Worm (Caenorhabditis elegans) whole organism, L4/young adult: Measurements from ENCODE around the gene B0403.3.
A peak's percentile ranks its signal among the peaks of the same experiment; 100 is the strongest.

Experiments used
- W03F9.2 ChIP-seq: fragments of 150-350 bp; optimal IDR thresholded peaks from 2 replicates; lab custom pipeline; 2014; ENCODE audit warnings: missing biosample characterization, missing genetic modification characterization
- dao-5 ChIP-seq: sonication (generic microtip); optimal IDR thresholded peaks from 2 replicates; lab custom pipeline; 2016; ENCODE audit warnings: missing genotype, missing genetic modification characterization, moderate library complexity, missing compliant biosample characterization
- him-1 ChIP-seq: sonication (generic microtip); optimal IDR thresholded peaks from 2 replicates; lab custom pipeline; 2016; ENCODE audit warnings: missing genotype, missing genetic modification reagents, missing genetic modification characterization, missing compliant biosample characterization

The B0403.3 gene

DNA sequence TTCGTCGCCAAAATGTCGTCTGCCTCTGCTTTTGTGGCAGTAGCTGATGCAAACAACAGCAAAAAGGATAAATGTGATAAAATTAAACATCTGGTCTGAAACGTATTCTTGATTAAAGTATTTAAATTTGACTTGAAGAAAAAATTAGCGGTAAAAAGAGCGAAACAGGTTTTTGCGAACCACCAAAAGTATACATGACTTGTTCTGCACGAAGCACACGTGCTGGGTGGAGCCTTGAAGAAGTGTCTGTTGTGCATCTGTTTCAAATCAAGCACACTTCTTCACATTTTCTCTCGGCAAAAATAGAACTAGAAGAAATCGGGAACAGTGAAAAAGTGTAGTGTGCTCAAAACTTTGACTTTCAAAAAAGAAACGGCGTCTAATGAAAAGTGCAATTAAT is at the start of gene B0403.3:
TSS of gene B0403.3 (minus strand) at position 101 of the 400 bp plus-strand sequence.
- TF ChIP-seq him-1 (tag; lab: Kevin White, UChicago) (no peak), W03F9.2 (no peak), dao-5 (tag; lab: Kevin White, UChicago) (no peak)

DNA sequence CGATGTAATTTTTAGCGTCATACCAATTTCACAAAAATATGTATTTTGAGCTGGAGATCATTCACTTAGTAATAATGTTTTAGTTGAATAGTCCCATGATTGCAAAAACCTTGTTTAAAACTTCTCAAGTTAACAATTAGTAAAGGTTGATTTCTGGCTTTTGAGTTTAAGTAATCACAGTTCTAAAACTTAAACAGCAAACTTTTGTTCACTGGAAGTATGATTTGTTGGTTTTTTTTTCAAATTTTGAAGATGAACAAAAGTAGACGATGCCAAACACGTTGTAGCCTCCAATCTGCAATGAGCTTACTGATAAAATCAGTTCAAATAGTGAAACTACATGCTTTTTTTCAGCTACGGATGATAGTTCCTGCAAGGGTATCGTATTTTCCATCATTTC is 49.5 kb upstream of the B0403.3 start, which contains the start of gene C36B7.1:
TSS of gene C36B7.1 (plus strand) at position 301 of the 400 bp plus-strand sequence.
- TF ChIP-seq W03F9.2: no peak

DNA sequence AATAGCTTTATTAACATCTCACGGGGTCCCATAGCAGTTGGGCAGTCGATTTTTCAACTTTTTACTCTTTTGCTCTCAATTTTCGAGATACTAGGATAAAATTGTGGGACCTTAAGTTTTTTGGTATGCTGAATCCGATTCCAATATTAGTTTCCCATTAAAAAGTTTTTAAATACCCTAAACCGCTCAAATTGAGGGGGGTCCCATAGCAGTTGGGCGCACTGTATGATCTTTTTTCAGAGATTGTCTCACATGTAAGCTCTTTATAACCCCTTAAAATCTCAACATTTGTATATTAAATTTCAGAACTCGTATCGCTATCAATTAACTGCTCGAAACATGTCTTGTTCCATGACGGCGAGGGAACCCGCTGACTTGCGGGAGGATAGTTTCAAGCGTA is 43.0 kb upstream of the B0403.3 start, which contains the start of gene C36B7.2:
TSS of gene C36B7.2 (plus strand) at position 301 of the 400 bp plus-strand sequence.
- TF ChIP-seq W03F9.2 (no peak), him-1 (tag; lab: Kevin White, UChicago) (no peak), dao-5 (tag; lab: Kevin White, UChicago) (no peak)

DNA sequence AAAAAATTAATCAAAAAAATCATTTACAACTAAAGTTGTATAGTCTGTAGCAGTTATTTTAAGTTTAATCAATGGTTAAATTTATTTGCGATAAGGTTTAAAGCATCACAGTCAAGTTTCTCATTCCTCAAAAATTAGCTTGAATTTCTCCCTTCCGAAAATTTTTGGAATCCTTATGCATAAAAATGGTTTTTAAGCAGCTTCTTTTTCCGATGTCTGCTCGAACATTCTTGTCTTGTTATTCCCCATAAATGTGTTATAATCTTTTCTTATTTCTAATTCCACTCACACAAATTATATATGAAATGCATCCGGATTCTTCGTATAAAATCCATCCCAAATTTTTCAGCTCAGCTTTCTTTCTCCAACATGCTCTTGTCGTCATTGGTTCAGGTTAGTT is 38.3 kb upstream of the B0403.3 start, which contains the start of gene C36B7.3:
TSS of gene C36B7.3 (plus strand) at position 301 of the 400 bp plus-strand sequence.
- TF ChIP-seq W03F9.2: no peak
- no peak for TF ChIP-seq him-1 (tag; lab: Kevin White, UChicago)
- no peak for TF ChIP-seq dao-5 (tag; lab: Kevin White, UChicago)

DNA sequence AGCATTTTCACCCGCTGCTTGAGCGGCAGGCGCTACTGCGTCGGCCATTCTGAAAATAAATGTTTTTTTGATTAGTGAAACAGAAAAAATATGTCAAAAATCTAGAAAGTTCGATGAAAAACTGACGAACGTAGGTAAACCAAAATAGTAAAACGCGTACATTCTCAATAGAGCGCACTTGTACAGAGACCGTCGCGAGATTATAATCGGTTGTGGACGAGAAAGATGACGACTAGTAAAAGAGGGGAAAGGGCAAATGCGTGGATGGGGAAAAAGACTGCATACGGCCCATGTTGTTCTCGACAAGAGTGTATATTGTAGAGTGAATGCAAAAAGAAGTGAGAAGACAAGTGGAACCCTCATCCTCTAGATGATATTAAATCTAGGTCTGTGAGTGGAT is 37.2 kb upstream of the B0403.3 start, which contains the start of gene C36B7.6:
TSS of gene C36B7.6 (minus strand) at position 49 of the 400 bp plus-strand sequence.
- TF ChIP-seq dao-5 (tag; lab: Kevin White, UChicago) (no peak), W03F9.2 (no peak), him-1 (tag; lab: Kevin White, UChicago) (no peak)

DNA sequence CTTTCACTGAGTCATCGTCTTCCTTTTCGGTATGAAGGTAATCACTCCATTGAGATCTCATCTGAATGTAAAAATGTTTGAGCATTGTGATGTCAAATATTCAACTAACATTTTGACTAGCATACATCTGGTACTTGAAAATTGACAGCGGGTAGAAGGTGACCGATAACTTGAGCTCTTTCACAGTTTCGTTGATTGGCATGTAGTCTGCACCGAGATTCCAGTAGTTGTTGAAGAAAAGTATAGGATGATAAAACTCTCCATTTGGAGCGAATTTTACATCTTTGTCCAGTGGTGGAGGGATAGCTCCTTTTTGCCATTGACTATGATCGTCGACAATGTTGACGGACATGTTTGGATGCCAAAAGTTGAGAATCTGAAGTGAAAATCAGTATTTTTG is 35.9 kb upstream of the B0403.3 start:
- TF ChIP-seq him-1 (tag; lab: Kevin White, UChicago): no peak
- TF ChIP-seq W03F9.2: no peak
- TF ChIP-seq dao-5 (tag; lab: Kevin White, UChicago): no peak

DNA sequence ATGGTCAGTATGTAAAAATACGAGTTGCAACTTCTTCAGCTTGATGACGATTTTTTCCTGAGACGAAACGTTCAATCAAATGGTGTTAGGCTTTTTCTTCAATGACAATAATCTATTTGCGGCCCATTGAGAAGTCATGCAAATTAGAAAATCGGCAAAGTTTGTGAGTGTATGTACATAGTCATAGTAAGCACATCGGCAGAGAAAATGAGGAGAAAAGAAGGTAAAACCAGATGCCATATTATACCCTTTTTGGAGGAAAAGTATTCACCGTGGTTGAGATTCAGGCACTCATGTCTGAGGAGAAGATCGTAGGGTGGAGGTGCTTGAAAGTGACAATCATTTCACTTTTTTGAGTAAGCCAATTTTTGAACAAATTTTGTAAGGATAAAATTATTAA is 33.2 kb upstream of the B0403.3 start, which contains the start of gene C36B7.5:
TSS of gene C36B7.5 (minus strand) at position 101 of the 400 bp plus-strand sequence.
- TF ChIP-seq dao-5 (tag; lab: Kevin White, UChicago) (no peak), W03F9.2 (no peak), him-1 (tag; lab: Kevin White, UChicago) (no peak)

DNA sequence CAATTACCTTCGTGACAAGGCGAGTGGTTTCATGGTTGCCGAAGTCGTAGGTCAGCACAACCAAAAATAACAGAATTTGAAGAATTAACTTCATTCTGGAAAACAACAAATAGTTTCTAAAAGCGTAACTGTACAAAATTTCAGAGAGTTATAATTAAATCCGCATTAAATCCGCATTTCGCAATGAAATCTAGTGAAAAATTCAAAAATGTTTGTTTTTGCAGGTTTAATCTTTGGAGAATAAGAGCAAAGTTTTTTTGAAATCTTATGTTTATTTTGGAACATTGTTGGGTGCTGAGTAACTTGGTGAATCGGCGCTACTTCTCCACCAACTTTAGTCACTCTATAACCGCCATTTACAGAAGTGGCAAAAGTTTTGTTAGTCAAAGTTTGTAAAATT is 22.8 kb upstream of the B0403.3 start, which contains the start of gene C36B7.4:
TSS of gene C36B7.4 (minus strand) at position 101 of the 400 bp plus-strand sequence.
- TF ChIP-seq W03F9.2 (no peak), dao-5 (tag; lab: Kevin White, UChicago) (no peak), him-1 (tag; lab: Kevin White, UChicago) (no peak)

DNA sequence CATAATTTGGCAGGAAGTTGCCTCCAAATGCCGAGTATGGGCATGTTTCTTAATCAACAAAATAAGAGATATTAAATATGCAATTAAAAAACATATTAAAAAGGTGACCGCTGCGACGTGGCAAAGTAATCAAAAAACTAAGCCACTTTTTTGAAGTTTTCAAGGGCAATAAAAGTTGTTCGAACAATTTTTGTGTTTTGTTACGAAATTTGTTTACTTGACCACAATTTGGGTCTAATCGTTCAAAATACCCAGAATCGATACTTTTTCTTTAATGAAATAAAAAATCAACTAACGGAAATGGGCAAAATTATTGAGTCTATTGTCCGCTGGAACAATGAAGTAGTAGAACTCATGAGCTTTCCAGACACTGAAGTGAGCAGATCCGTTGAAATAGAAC is 21.9 kb upstream of the B0403.3 start, which contains the start of gene Y1B5A.1:
TSS of gene Y1B5A.1 (plus strand) at position 301 of the 400 bp plus-strand sequence.
- TF ChIP-seq him-1 (tag; lab: Kevin White, UChicago): no peak
- TF ChIP-seq dao-5 (tag; lab: Kevin White, UChicago): no peak
- TF ChIP-seq W03F9.2: no peak

DNA sequence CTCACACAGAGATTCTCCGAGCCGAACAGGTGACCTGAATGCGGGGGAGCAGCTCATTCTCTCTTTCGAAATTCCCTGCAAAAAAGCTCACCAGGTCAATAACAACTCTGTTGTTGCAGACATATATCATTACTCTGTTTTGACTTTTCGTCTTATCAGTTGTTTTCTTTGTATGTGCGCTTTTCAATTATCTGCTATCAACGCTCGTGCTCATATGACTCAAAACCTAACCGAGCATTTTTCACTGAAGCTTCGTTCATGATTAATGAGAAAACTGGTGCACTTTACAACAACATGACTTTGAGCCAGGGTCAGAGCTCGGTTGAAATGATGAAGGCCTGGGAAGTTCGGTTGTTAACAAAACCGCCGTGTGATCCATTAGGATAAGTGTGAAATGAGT is 13.3 kb upstream of the B0403.3 start:
- TF ChIP-seq dao-5 (tag; lab: Kevin White, UChicago) (no peak), W03F9.2 (no peak)

DNA sequence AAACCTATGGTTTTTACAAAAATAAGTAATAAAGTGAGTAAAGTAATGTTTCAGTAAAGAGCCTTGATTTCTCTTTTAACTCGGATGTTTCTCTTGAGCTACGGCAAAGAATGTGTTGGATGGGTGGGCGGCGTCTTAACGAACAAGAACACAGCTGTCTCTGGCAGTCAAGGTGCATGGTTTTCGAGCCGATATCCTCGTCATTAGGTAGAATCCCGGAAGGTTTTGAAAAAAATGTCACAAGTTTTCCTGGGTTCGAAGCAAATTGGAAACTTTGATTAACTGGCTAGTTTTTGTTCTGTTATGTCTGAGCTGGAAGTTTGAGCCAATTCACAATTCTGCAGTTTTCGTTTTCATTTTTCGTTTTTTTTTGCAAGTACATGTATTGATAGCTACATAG is 12.1 kb upstream of the B0403.3 start, which contains the start of gene B0403.6:
TSS of gene B0403.6 (minus strand) at position 101 of the 400 bp plus-strand sequence.
- TF ChIP-seq W03F9.2: no peak
- TF ChIP-seq him-1 (tag; lab: Kevin White, UChicago): no peak
- no peak for TF ChIP-seq dao-5 (tag; lab: Kevin White, UChicago)

DNA sequence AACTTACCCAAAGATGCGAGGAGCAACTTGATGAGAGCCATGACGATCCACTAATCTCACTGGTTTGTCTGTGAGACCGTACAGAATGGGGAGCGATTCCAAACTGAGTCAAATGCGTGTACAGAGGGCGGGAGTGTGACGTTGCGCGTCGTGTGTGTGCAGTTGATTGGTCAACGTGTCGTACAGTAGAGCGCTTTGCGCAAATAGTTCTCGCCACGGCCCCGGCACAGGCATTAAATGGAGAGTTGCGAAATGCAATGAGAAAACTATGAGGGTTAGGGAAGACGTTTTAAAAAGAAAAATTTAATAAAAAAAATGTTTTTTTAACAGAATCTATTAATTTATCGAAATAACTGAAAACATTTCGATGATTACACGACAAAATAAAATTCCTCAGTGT is 5.3 kb upstream of the B0403.3 start, which contains the start of gene pdi-6:
TSS of gene pdi-6 (minus strand) at position 164 of the 400 bp plus-strand sequence.
- TF ChIP-seq him-1 (tag; lab: Kevin White, UChicago) (peak; percentile 60), dao-5 (tag; lab: Kevin White, UChicago) (no peak), W03F9.2 (peak; percentile 81)

DNA sequence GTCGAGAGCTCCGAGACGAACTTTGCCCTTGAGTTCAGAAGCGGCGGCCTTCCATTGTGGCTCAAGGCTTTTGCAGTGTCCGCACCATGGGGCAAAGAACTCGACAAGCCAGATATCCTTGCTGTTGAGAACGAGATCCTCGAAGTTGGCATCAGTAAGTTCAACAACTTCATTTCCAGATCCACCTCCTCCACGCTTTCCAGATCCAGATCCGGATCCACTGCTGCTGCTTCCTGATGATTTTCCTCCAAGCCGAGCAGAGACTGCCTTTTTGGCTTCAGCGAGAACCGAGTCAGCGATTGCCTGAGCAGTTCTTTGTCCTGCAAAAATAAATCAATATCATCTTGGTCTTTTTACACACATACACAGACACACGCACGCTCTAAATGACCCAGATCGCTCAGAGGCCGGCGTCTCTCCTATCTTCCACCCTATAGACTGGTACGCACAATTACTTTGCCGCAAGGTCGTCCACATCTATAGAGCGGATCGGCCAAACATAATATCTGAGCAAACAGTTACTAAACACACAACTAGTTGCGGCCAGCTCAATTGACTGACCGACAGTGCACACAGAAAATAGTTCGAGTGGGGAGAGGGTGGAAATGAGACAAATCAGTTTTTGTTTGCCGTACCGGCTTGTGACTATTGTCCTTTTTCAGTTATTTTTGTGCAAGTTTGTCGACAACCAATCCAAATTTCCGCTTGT is 4.3 kb upstream of the B0403.3 start:
- TF ChIP-seq him-1 (tag; lab: Kevin White, UChicago) (no peak), W03F9.2 (no peak), dao-5 (tag; lab: Kevin White, UChicago) (no peak)

DNA sequence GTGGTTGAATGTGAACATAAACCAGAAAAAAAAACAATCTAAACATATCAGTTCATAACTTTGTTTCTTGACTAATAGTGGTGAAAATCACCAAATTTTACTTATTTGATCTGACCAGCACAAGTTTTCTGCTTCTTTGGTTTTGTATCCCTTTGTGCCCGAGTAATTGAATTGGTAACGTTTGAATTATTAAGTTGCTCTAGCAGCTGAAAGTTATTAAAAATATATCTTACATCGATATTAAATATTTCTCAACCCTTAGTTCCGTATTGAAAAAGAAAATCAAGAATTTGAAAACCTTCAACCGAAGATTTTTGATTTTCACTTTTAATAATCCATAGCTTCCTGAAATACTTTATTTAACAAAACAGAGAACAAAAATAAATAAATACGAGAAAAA is 2.9 kb upstream of the B0403.3 start:
- no peak for TF ChIP-seq him-1 (tag; lab: Kevin White, UChicago)
- no peak for TF ChIP-seq W03F9.2
- no peak for TF ChIP-seq dao-5 (tag; lab: Kevin White, UChicago)
